Worm (Caenorhabditis elegans) whole organism, L4 larva: ENCODE measurements around the gene spsb-1.

ENCODE experiments used
- aha-1 ChIP-seq: fragments of 150-350 bp; peaks from one replicate; lab custom pipeline; 2014; ENCODE audit warnings: missing biosample characterization, missing genetic modification characterization
- dmd-8 ChIP-seq: fragments of 200-800 bp; sonication (Bioruptor generic); IDR thresholded peaks from 2 replicates; pipeline ENCODE4 v1.3.6; 2022; ENCODE audit warnings: missing genetic modification characterization, missing compliant biosample characterization
- egl-43 ChIP-seq: fragments of 200-800 bp; sonication (Bioruptor generic); IDR thresholded peaks from 2 replicates; pipeline ENCODE4 v1.3.6; 2022; ENCODE audit warnings: missing genetic modification reagents, missing genetic modification characterization, missing compliant biosample characterization
- mxl-2 ChIP-seq: fragments of 200-800 bp; sonication (Bioruptor generic); conservative IDR thresholded peaks from 2 replicates; pipeline ENCODE4 v1.3.6; 2022; ENCODE audit warnings: missing genetic modification reagents, missing genetic modification characterization, missing compliant biosample characterization
- nhr-42 ChIP-seq: fragments of 200-800 bp; sonication (Bioruptor generic); IDR thresholded peaks from 2 replicates; pipeline ENCODE4 v1.3.6; 2022; ENCODE audit warnings: missing genetic modification characterization, missing compliant biosample characterization
- php-3 ChIP-seq: fragments of 200-800 bp; sonication (Bioruptor generic); IDR thresholded peaks from 2 replicates; pipeline ENCODE4 v1.3.6; 2022; ENCODE audit warnings: missing genetic modification reagents, missing genetic modification characterization, missing compliant biosample characterization
- set-16 ChIP-seq: fragments of 200-800 bp; sonication (Bioruptor generic); IDR thresholded peaks from 2 replicates; pipeline ENCODE4 v1.3.6; 2022; ENCODE audit warnings: missing genetic modification reagents, missing genetic modification characterization, missing compliant biosample characterization
- unc-62 ChIP-seq, 3 experiments: fragments of 150-350 bp in 1 of 3; sonication (generic microtip); optimal IDR thresholded peaks in 2 of 3; peaks in 1 of 3; 1 replicate in 1 of 3; 2 replicates in 2 of 3; lab custom pipeline; 2014 to 2017; ENCODE audit warnings: missing biosample characterization in 3 of 3, missing genetic modification characterization in 3 of 3, missing genetic modification reagents in 3 of 3, missing genotype in 1 of 3

Gene spsb-1

ce11 chrII:15268195-15268594, 71.7 kb downstream of the spsb-1 start, which contains the start of gene rga-9:
rga-9 (plus strand) TSS chrII:15268210.
- TF ChIP-seq set-16 (GFP tag; lab: Robert Waterston, UW) (peak; percentile 93), php-3 (GFP tag; lab: Robert Waterston, UW) (no peak), egl-43 (GFP tag; lab: Robert Waterston, UW) (peak; percentile 51; the same call in 1 of the 2 replicates), nhr-42 (GFP tag; lab: Robert Waterston, UW) (0 out of 2 replicates have a peak, but pooled peaks have one; percentile 15), unc-62 (GFP tag; optimal IDR thresholded peaks at IDR 0.05 in 1 of 2; lab: Kevin White, UChicago) (peak in 1 of 2 experiments; percentile 24), unc-62 (tag; optimal IDR thresholded peaks at IDR 0.05; lab: Kevin White, UChicago) (no peak)
- TF ChIP-seq, all 104 proteins: peak for 4

ce11 chrII:15272962-15273361, 76.4 kb downstream of the spsb-1 start:
- TF ChIP-seq set-16 (GFP tag; lab: Robert Waterston, UW) (peak; percentile 95), dmd-8 (GFP tag; lab: Robert Waterston, UW) (0 out of 2 replicates have a peak, but pooled peaks have one; percentile 37), mxl-2 (GFP tag; lab: Robert Waterston, UW) (no peak), nhr-42 (GFP tag; lab: Robert Waterston, UW) (0 out of 2 replicates have a peak, but pooled peaks have one; percentile 52), unc-62 (GFP tag; optimal IDR thresholded peaks at IDR 0.05 in 1 of 2; lab: Kevin White, UChicago) (peak in 1 of 2 experiments; percentile 26), unc-62 (tag; optimal IDR thresholded peaks at IDR 0.05; lab: Kevin White, UChicago) (no peak), aha-1 (tag; lab: Kevin White, UChicago) (peak; percentile 80)
- TF ChIP-seq, all 104 proteins: peak for 5
